Fruit fly (Drosophila melanogaster) whole organism, embryonic: ENCODE measurements around the gene CG42822.

Experiments used
- Abd-B ChIP-seq: fragments of 200-800 bp; sonication (Bioruptor generic); optimal IDR thresholded peaks from 2 replicates; lab custom pipeline; 2018; ENCODE audit warnings: missing biosample characterization, mild to moderate bottlenecking, missing genetic modification characterization, moderate library complexity
- Atf6 ChIP-seq: fragments of 200-800 bp; sonication (Bioruptor generic); IDR thresholded peaks from 2 replicates; pipeline ENCODE4 v1.3.6; 2022; ENCODE audit warnings: missing biosample characterization, missing genetic modification characterization
- Awh ChIP-seq: fragments of 200-800 bp; sonication (Bioruptor generic); IDR thresholded peaks from 2 replicates; pipeline ENCODE4, ENCODE4 v1.3.6; 2022; ENCODE audit warnings: missing biosample characterization, missing genetic modification characterization
- CG10543 ChIP-seq: fragments of 200-800 bp; sonication (Bioruptor generic); optimal IDR thresholded peaks from 3 replicates; lab custom pipeline; 2017; ENCODE audit warnings: missing biosample characterization, mild to moderate bottlenecking, missing genetic modification characterization, moderate library complexity
- CG10654 ChIP-seq: fragments of 200-800 bp; sonication (Bioruptor generic); optimal IDR thresholded peaks from 2 replicates; lab custom pipeline; 2016; ENCODE audit warnings: missing biosample characterization, missing genetic modification characterization
- CG12769 ChIP-seq: fragments of 200-800 bp; sonication (Bioruptor generic); optimal IDR thresholded peaks from 2 replicates; lab custom pipeline; 2019; ENCODE audit warnings: missing biosample characterization, mild to moderate bottlenecking, missing genetic modification characterization, moderate library complexity
- CG13894 ChIP-seq: fragments of 200-800 bp; sonication (Bioruptor generic); optimal IDR thresholded peaks from 3 replicates; lab custom pipeline; 2018; ENCODE audit warnings: missing biosample characterization, mild to moderate bottlenecking, missing genetic modification characterization, moderate library complexity
- CG16813 ChIP-seq: fragments of 200-800 bp; sonication (Bioruptor generic); IDR thresholded peaks from 3 replicates; pipeline ENCODE4 v1.3.6; 2022; ENCODE audit warnings: missing biosample characterization, missing genetic modification characterization; ENCODE audit not compliant: partially characterized antibody
- CG17385 ChIP-seq: fragments of 200-800 bp; sonication (Bioruptor generic); optimal IDR thresholded peaks from 3 replicates; lab custom pipeline; 2018; ENCODE audit warnings: missing biosample characterization, mild to moderate bottlenecking, missing genetic modification characterization
- CG1832 ChIP-seq: fragments of 200-800 bp; sonication (Bioruptor generic); optimal IDR thresholded peaks from 2 replicates; lab custom pipeline; 2017; ENCODE audit warnings: missing biosample characterization, mild to moderate bottlenecking, missing genetic modification characterization, inconsistent platforms
- CG2116 ChIP-seq: fragments of 200-800 bp; sonication (Bioruptor generic); optimal IDR thresholded peaks from 3 replicates; lab custom pipeline; 2018; ENCODE audit warnings: missing biosample characterization, mild to moderate bottlenecking, missing genetic modification characterization
- CG2889 ChIP-seq: fragments of 200-800 bp; sonication (Bioruptor generic); IDR thresholded peaks from 3 replicates; pipeline ENCODE4 v1.3.6; 2022; ENCODE audit warnings: missing biosample characterization, missing genetic modification characterization
- CG31365 ChIP-seq: fragments of 200-800 bp; sonication (Bioruptor generic); optimal IDR thresholded peaks from 2 replicates; lab custom pipeline; 2018; ENCODE audit warnings: missing biosample characterization, mild to moderate bottlenecking, missing genetic modification characterization
- CG32772 ChIP-seq: fragments of 200-800 bp; sonication (Bioruptor generic); IDR thresholded peaks from 2 replicates; pipeline ENCODE4 v1.3.6; 2022; ENCODE audit warnings: missing biosample characterization, missing genetic modification characterization
- CG3847 ChIP-seq: fragments of 200-800 bp; sonication (Bioruptor generic); IDR thresholded peaks from 2 replicates; pipeline ENCODE4 v1.3.6; 2022; ENCODE audit warnings: missing biosample characterization, missing genetic modification characterization
- CG3995 ChIP-seq: fragments of 200-800 bp; sonication (Bioruptor generic); optimal IDR thresholded peaks from 3 replicates; lab custom pipeline; 2016; ENCODE audit warnings: missing biosample characterization, missing genetic modification characterization
- CG42726 ChIP-seq: fragments of 200-800 bp; sonication (Bioruptor generic); IDR thresholded peaks from 2 replicates; pipeline ENCODE4 v1.3.6; 2022; ENCODE audit warnings: missing biosample characterization, missing genetic modification characterization; ENCODE audit not compliant: partially characterized antibody
- CG4424 ChIP-seq: fragments of 200-800 bp; sonication (Bioruptor generic); optimal IDR thresholded peaks from 3 replicates; lab custom pipeline; 2016; ENCODE audit warnings: missing biosample characterization, missing genetic modification characterization
- CG4617 ChIP-seq: fragments of 200-800 bp; sonication (Bioruptor generic); optimal IDR thresholded peaks from 3 replicates; lab custom pipeline; 2016; ENCODE audit warnings: missing biosample characterization, missing genetic modification characterization, borderline replicate concordance
- CG6689 ChIP-seq: fragments of 200-800 bp; sonication (Bioruptor generic); IDR thresholded peaks from 2 replicates; pipeline ENCODE4 v1.3.6; 2022; ENCODE audit warnings: missing biosample characterization, missing genetic modification characterization
- CG7745 ChIP-seq: fragments of 200-800 bp; sonication (Bioruptor generic); optimal IDR thresholded peaks from 2 replicates; lab custom pipeline; 2018; ENCODE audit warnings: missing biosample characterization, mild to moderate bottlenecking, missing genetic modification characterization, moderate library complexity
- CG9817 ChIP-seq: fragments of 200-800 bp; sonication (Bioruptor generic); optimal IDR thresholded peaks from 2 replicates; lab custom pipeline; 2018; ENCODE audit warnings: missing biosample characterization, mild to moderate bottlenecking, missing genetic modification characterization, moderate library complexity
- CoRest ChIP-seq: fragments of 200-800 bp; sonication (Bioruptor generic); optimal IDR thresholded peaks from 3 replicates; lab custom pipeline; 2018; ENCODE audit warnings: missing biosample characterization, mild to moderate bottlenecking, missing genetic modification characterization, moderate library complexity
- Dfd ChIP-seq, 2 experiments: fragments of >200 bp; optimal IDR thresholded peaks; 2 replicates each; lab custom pipeline; 2017; ENCODE audit warnings: missing biosample characterization in 2 of 2, missing genetic modification characterization in 2 of 2
- Ets65A ChIP-seq: fragments of 200-800 bp; sonication (Bioruptor generic); peaks from one replicate; lab custom pipeline; 2016; ENCODE audit warnings: missing biosample characterization, missing genetic modification characterization
- HmgD ChIP-seq: fragments of 200-800 bp; sonication (Bioruptor generic); optimal IDR thresholded peaks from 3 replicates; lab custom pipeline; 2016; ENCODE audit warnings: missing biosample characterization, missing genetic modification characterization
- HmgZ ChIP-seq: fragments of 200-800 bp; sonication (Bioruptor generic); optimal IDR thresholded peaks from 2 replicates; lab custom pipeline; 2018; ENCODE audit warnings: missing biosample characterization, mild to moderate bottlenecking, missing genetic modification characterization
- Hr3 ChIP-seq: fragments of 200-800 bp; sonication (Bioruptor generic); optimal IDR thresholded peaks from 3 replicates; lab custom pipeline; 2016; ENCODE audit warnings: missing biosample characterization, missing genetic modification characterization
- Lhr ChIP-seq: fragments of 200-800 bp; sonication (Bioruptor generic); optimal IDR thresholded peaks from 3 replicates; lab custom pipeline; 2017; ENCODE audit warnings: mild to moderate bottlenecking, missing biosample characterization, missing genetic modification reagents, missing genetic modification characterization
- Myb ChIP-seq: fragments of 200-800 bp; sonication (Bioruptor generic); optimal IDR thresholded peaks from 2 replicates; lab custom pipeline; 2016; ENCODE audit warnings: missing biosample characterization, missing genetic modification characterization
- Opbp ChIP-seq: fragments of 200-800 bp; sonication (Bioruptor generic); IDR thresholded peaks from 3 replicates; pipeline ENCODE4 v1.3.6; 2022; ENCODE audit warnings: missing biosample characterization, missing genetic modification characterization; ENCODE audit not compliant: partially characterized antibody
- Xbp1 ChIP-seq: fragments of 200-800 bp; sonication (Bioruptor generic); optimal IDR thresholded peaks from 3 replicates; lab custom pipeline; 2016; ENCODE audit warnings: missing biosample characterization, mild to moderate bottlenecking, missing genetic modification characterization
- bbx ChIP-seq: fragments of 200-800 bp; sonication (Bioruptor generic); IDR thresholded peaks from 2 replicates; pipeline ENCODE4 v1.3.6; 2022; ENCODE audit warnings: missing biosample characterization, missing genetic modification characterization; ENCODE audit not compliant: partially characterized antibody
- chinmo ChIP-seq: fragments of 200-800 bp; sonication (Bioruptor generic); IDR thresholded peaks from 4 replicates; pipeline ENCODE4 v1.3.6; 2022; ENCODE audit warnings: missing biosample characterization, missing genetic modification characterization; ENCODE audit not compliant: partially characterized antibody
- gem ChIP-seq: fragments of 200-800 bp; sonication (Bioruptor generic); optimal IDR thresholded peaks from 2 replicates; lab custom pipeline; 2019; ENCODE audit warnings: missing biosample characterization, mild to moderate bottlenecking, missing genetic modification characterization, moderate library complexity
- hb ChIP-seq: fragments of 200-800 bp; sonication (Bioruptor generic); IDR thresholded peaks from 3 replicates; pipeline ENCODE4 v1.3.6; 2022; ENCODE audit warnings: missing biosample characterization, missing genetic modification characterization; ENCODE audit not compliant: partially characterized antibody
- her ChIP-seq: fragments of 200-800 bp; sonication (Bioruptor generic); optimal IDR thresholded peaks from 2 replicates; lab custom pipeline; 2016; ENCODE audit warnings: missing biosample characterization, missing genetic modification characterization
- jumu ChIP-seq: fragments of 200-800 bp; sonication (Bioruptor generic); optimal IDR thresholded peaks from 3 replicates; lab custom pipeline; 2016; ENCODE audit warnings: missing biosample characterization, missing genetic modification characterization
- kah ChIP-seq: fragments of 200-800 bp; sonication (Bioruptor generic); optimal IDR thresholded peaks from 2 replicates; lab custom pipeline; 2018; ENCODE audit warnings: missing biosample characterization, mild to moderate bottlenecking, missing genetic modification characterization
- knrl ChIP-seq: fragments of 200-800 bp; sonication (Bioruptor generic); IDR thresholded peaks from 3 replicates; pipeline ENCODE4 v1.3.6; 2022; ENCODE audit warnings: missing biosample characterization, missing genetic modification characterization; ENCODE audit not compliant: partially characterized antibody
- nmo ChIP-seq: fragments of 200-800 bp; sonication (Bioruptor generic); optimal IDR thresholded peaks from 2 replicates; lab custom pipeline; 2018; ENCODE audit warnings: missing biosample characterization, mild to moderate bottlenecking, missing genetic modification characterization, moderate library complexity
- pita ChIP-seq: fragments of 200-800 bp; sonication (Bioruptor generic); optimal IDR thresholded peaks from 2 replicates; lab custom pipeline; 2017; ENCODE audit warnings: missing biosample characterization, mild to moderate bottlenecking, missing genetic modification characterization
- sd ChIP-seq: fragments of 200-800 bp; sonication (Bioruptor generic); optimal IDR thresholded peaks from 3 replicates; lab custom pipeline; 2018; ENCODE audit warnings: missing biosample characterization, mild to moderate bottlenecking, missing genetic modification characterization, moderate library complexity
- sens ChIP-seq: fragments of 200-800 bp; sonication (Bioruptor generic); peaks from one replicate; lab custom pipeline; 2016; ENCODE audit warnings: missing biosample characterization, missing genetic modification characterization
- stwl ChIP-seq: fragments of 200-800 bp; sonication (Bioruptor generic); optimal IDR thresholded peaks from 3 replicates; lab custom pipeline; 2018; ENCODE audit warnings: missing biosample characterization, mild to moderate bottlenecking, missing genetic modification characterization, moderate library complexity
- vvl ChIP-seq: fragments of 200-800 bp; sonication (Bioruptor generic); IDR thresholded peaks from 2 replicates; pipeline ENCODE4 v1.3.6; 2022; ENCODE audit warnings: missing biosample characterization, missing genetic modification characterization

Gene CG42822

DNA sequence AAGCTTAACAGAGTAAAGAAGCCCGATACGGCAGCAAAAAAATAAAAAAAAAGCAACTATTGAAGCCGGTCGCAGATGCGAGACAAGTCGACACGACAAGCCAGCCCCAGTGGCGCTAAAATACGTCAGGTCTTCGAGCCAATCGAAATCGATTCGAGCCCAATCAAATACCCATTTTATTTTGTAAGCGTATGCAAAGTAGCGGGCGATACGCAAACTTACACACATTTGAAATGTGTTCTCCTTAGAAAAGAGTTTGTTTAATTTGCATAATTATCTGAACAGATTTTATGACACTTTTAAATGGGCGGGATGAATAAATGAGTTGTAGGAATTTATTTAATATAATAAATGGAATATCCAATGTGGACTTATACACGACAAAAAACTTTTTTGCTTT lies 33.9 kb downstream of the CG42822 start:
- 0 out of 4 replicates have a peak, but pooled peaks have one; percentile 57 for TF ChIP-seq chinmo (GFP tag; lab: Robert Waterston, UW)
- TF ChIP-seq CG12769 (tag; lab: Kevin White, UChicago): peak; percentile 60
- TF ChIP-seq Abd-B: no peak
- no peak for TF ChIP-seq her (GFP tag; lab: Kevin White, UChicago)
- peak; percentile 60; the same call in 1 of the 2 replicates for TF ChIP-seq vvl
- TF ChIP-seq sd (tag; lab: Kevin White, UChicago): peak; percentile 74
- TF ChIP-seq jumu (GFP tag; lab: Kevin White, UChicago): no peak
- TF ChIP-seq Awh (GFP tag; lab: Robert Waterston, UW): peak; percentile 61

- no peak for TF ChIP-seq CG4617 (GFP tag; lab: Kevin White, UChicago)
- 0 out of 3 replicates have a peak, but pooled peaks have one; percentile 24 for TF ChIP-seq CG2889
- no peak for TF ChIP-seq CG10543 (GFP tag; lab: Kevin White, UChicago)
These were observed 35.1 kb downstream of the CG42822 start, which contains the start of gene Eh for dm6 chr3R:17448758-17449157. Eh (minus strand) TSS chr3R:17448858.

- TF ChIP-seq CG1832 (GFP tag; lab: Kevin White, UChicago) (no peak), HmgZ (peak; percentile 10), CG6689 (GFP tag; lab: Robert Waterston, UW) (no peak), Opbp (GFP tag; lab: Robert Waterston, UW) (peak; percentile 69; the same call in 2 of the 3 replicates), Xbp1 (peak; percentile 31), CG16813 (peak; percentile 45; the same call in 1 of the 3 replicates), CG3995 (GFP tag; lab: Kevin White, UChicago) (peak; percentile 28), sens (GFP tag; lab: Kevin White, UChicago) (peak; percentile 48), her (GFP tag; lab: Kevin White, UChicago) (no peak), CG32772 (GFP tag; lab: Robert Waterston, UW) (no peak), CG7745 (tag; lab: Kevin White, UChicago) (no peak), CG3847 (GFP tag; lab: Robert Waterston, UW) (peak; percentile 27; the same call in 1 of the 2 replicates), Myb (peak; percentile 96), Ets65A (peak; percentile 87), CG31365 (tag; lab: Kevin White, UChicago) (peak; percentile 97), knrl (GFP tag; lab: Robert Waterston, UW) (peak; percentile 65; the same call in 2 of the 3 replicates), CG42726 (GFP tag; lab: Robert Waterston, UW) (peak; percentile 71), CG4424 (no peak), CoRest (tag; lab: Kevin White, UChicago) (peak; percentile 12), CG2116 (peak; percentile 14), Lhr (GFP tag; lab: Kevin White, UChicago) (peak; percentile 28), pita (peak; percentile 6), Dfd (GFP tag; optimal IDR thresholded peaks at IDR 0.05; lab: Kevin White, UChicago) (peak in 1 of 2 experiments; percentile 47), CG17385 (GFP tag; lab: Kevin White, UChicago) (no peak), gem (peak; percentile 18), hb (GFP tag; lab: Robert Waterston, UW) (peak; percentile 51; the same call in 2 of the 3 replicates), HmgD (GFP tag; lab: Kevin White, UChicago) (peak; percentile 28), Abd-B (peak; percentile 60), Hr3 (peak; percentile 4), stwl (tag; lab: Kevin White, UChicago) (peak; percentile 96), nmo (GFP tag; lab: Kevin White, UChicago) (peak; percentile 29), kah (GFP tag; lab: Kevin White, UChicago) (peak; percentile 64), Atf6 (GFP tag; lab: Robert Waterston, UW) (no peak), CG10654 (GFP tag; lab: Kevin White, UChicago) (no peak), CG13894 (tag; lab: Kevin White, UChicago) (peak; percentile 9), bbx (GFP tag; lab: Robert Waterston, UW) (peak; percentile 48; the same call in 1 of the 2 replicates), CG9817 (tag; lab: Kevin White, UChicago) (peak; percentile 16)
These were observed 35.7 kb downstream of the CG42822 start for dm6 chr3R:17449402-17449801.
